Worm (Caenorhabditis elegans) whole organism, L1 larva: ENCODE results near the gene pbs-6.

Source experiments
- ceh-8 ChIP-seq: fragments of 200-800 bp; sonication (Bioruptor generic); optimal IDR thresholded peaks from 2 replicates; lab custom pipeline; 2018; ENCODE audit warnings: mild to moderate bottlenecking, missing genetic modification characterization, moderate library complexity, missing compliant biosample characterization
- ceh-82 ChIP-seq, 3 experiments: fragments of 150-350 bp in 1 of 3; sonication (generic microtip) in 2 of 3; optimal IDR thresholded peaks; 2 replicates each; lab custom pipeline; 2014 to 2017; ENCODE audit warnings: missing biosample characterization in 3 of 3, missing genetic modification characterization in 3 of 3
- ets-5 ChIP-seq: fragments of 200-800 bp; sonication (Bioruptor generic); IDR thresholded peaks from 2 replicates; pipeline ENCODE4 v1.3.6; 2022; ENCODE audit warnings: missing genetic modification characterization, missing compliant biosample characterization
- mdl-1 ChIP-seq, 2 experiments: fragments of 150-350 bp; optimal IDR thresholded peaks; 2 replicates each; lab custom pipeline; 2014 to 2017; ENCODE audit warnings: missing biosample characterization in 2 of 2, missing genetic modification characterization in 2 of 2, inconsistent platforms in 1 of 2
- nhr-237 ChIP-seq: fragments of 150-350 bp; optimal IDR thresholded peaks from 2 replicates; lab custom pipeline; 2014; ENCODE audit warnings: missing biosample characterization, missing genetic modification characterization
- unc-62 ChIP-seq: fragments of 150-350 bp; optimal IDR thresholded peaks from 2 replicates; lab custom pipeline; 2014; ENCODE audit warnings: missing biosample characterization, missing genetic modification reagents, missing genetic modification characterization

DNA sequence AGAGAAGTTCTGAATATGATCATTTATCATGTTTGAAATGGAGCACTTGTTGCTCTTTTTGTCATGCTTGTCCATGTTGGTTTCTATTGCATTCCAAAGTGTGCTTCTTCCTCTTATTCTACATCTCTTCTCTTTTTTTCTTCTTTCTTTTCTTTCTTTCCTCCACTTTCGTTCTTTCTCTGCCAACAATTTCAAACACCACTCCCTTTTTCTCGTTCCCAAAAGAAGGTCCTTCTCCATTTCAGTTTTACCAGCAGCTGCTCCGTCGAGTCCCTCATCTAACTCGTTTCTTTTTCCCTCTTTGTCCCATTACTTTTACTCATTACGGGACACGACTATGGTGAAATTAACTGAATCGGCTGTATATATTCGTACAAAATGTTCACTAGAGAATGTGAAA is 11.0 kb upstream of the pbs-6 start, which contains the start of gene F09G8.5:
- TF ChIP-seq ceh-82 (tag; optimal IDR thresholded peaks at IDR 0.05; lab: Kevin White, UChicago) (no peak), unc-62 (no peak), ets-5 (GFP tag; lab: Robert Waterston, UW) (no peak), ceh-8 (GFP tag; lab: Kevin White, UChicago) (no peak), nhr-237 (tag; lab: Kevin White, UChicago) (no peak), mdl-1 (tag; optimal IDR thresholded peaks at IDR 0.05; lab: Kevin White, UChicago) (no peak)
